Fruit fly (Drosophila melanogaster) whole organism, wandering third instar larva: ENCODE results near the gene Sec71.

Experiments
- Abd-B ChIP-seq: fragments of >200 bp; optimal IDR thresholded peaks from 2 replicates; lab custom pipeline; 2017; ENCODE audit warnings: missing biosample characterization, missing genetic modification characterization
- CG9705 ChIP-seq: fragments of 200-800 bp; sonication (Bioruptor generic); optimal IDR thresholded peaks from 2 replicates; lab custom pipeline; 2018; ENCODE audit warnings: missing biosample characterization, mild to moderate bottlenecking, missing genetic modification characterization
- CrebA ChIP-seq: fragments of 200-800 bp; sonication (Bioruptor generic); optimal IDR thresholded peaks from 2 replicates; lab custom pipeline; 2016; ENCODE audit warnings: missing biosample characterization, mild to moderate bottlenecking, missing genetic modification characterization, borderline replicate concordance
- Dfd ChIP-seq: fragments of >200 bp; optimal IDR thresholded peaks from 2 replicates; lab custom pipeline; 2017; ENCODE audit warnings: missing biosample characterization, missing genetic modification characterization
- GATAd ChIP-seq: sonication (Bioruptor generic); optimal IDR thresholded peaks from 2 replicates; lab custom pipeline; 2016; ENCODE audit warnings: missing biosample characterization, missing genetic modification characterization
- Hnf4 ChIP-seq: fragments of 200-800 bp; sonication (Bioruptor generic); optimal IDR thresholded peaks from 2 replicates; lab custom pipeline; 2016; ENCODE audit warnings: missing biosample characterization, mild to moderate bottlenecking, missing genetic modification characterization
- Jra ChIP-seq: sonication (Bioruptor generic); optimal IDR thresholded peaks from 2 replicates; lab custom pipeline; 2016; ENCODE audit warnings: missing biosample characterization, missing genetic modification characterization
- br ChIP-seq: fragments of 200-800 bp; sonication (Bioruptor generic); optimal IDR thresholded peaks from 2 replicates; lab custom pipeline; 2016; ENCODE audit warnings: missing biosample characterization, missing genetic modification characterization
- dl ChIP-seq, 2 experiments: fragments of 175-275, 200-275 bp in 1 of 2; fragments of 200-275 bp in 1 of 2; sonication (Bioruptor generic); optimal IDR thresholded peaks; lab custom pipeline; 2018; ENCODE audit warnings: mild to moderate bottlenecking in 2 of 2, missing biosample characterization in 2 of 2, missing genetic modification characterization in 2 of 2, moderate library complexity in 2 of 2; ENCODE audit not compliant: partially characterized antibody in 2 of 2, insufficient read depth in 1 of 2
- dsf ChIP-seq: sonication (Bioruptor generic); optimal IDR thresholded peaks from 2 replicates; lab custom pipeline; 2016; ENCODE audit warnings: missing biosample characterization, missing genetic modification characterization, borderline replicate concordance
- fru ChIP-seq: fragments of 200-800 bp; sonication (Bioruptor generic); optimal IDR thresholded peaks from 3 replicates; lab custom pipeline; 2016; ENCODE audit warnings: missing biosample characterization, mild to moderate bottlenecking, missing genetic modification characterization

- no peak for TF ChIP-seq Dfd
- no peak for TF ChIP-seq Abd-B (GFP tag; lab: Kevin White, UChicago)
- no peak for TF ChIP-seq fru
- TF ChIP-seq GATAd (GFP tag; lab: Kevin White, UChicago): no peak
- TF ChIP-seq Hnf4 (GFP tag; lab: Kevin White, UChicago): no peak
- no peak for TF ChIP-seq CG9705 (GFP tag; lab: Kevin White, UChicago)
- no peak for TF ChIP-seq CrebA (GFP tag; lab: Kevin White, UChicago)
- no peak for TF ChIP-seq br (GFP tag; lab: Kevin White, UChicago)
- no peak for TF ChIP-seq dl (GFP tag; optimal IDR thresholded peaks at IDR 0.05; lab: Kevin White, UChicago; ENCODE audit: insufficient read depth in 1 of 2, partially characterized antibody in 2 of 2)
- no peak for TF ChIP-seq dsf (GFP tag; lab: Kevin White, UChicago)
- TF ChIP-seq Jra (GFP tag; lab: Kevin White, UChicago): no peak
Observed at dm6 chr2L:13827557-13827956, 34.2 kb downstream of the Sec71 start, which contains the start of gene PolG1.
